Worm (Caenorhabditis elegans) whole organism, L3 larva: ENCODE measurements around the gene Y22D7AL.6.

ENCODE experiments used
- R02D3.7 ChIP-seq: fragments of 150-350 bp; optimal IDR thresholded peaks from 2 replicates; lab custom pipeline; 2014; ENCODE audit warnings: missing biosample characterization, missing genetic modification characterization
- ZK546.5 ChIP-seq: sonication (generic microtip); optimal IDR thresholded peaks from 2 replicates; lab custom pipeline; 2017; ENCODE audit warnings: missing biosample characterization, missing genetic modification characterization
- aly-2 ChIP-seq: fragments of 150-350 bp; optimal IDR thresholded peaks from 2 replicates; lab custom pipeline; 2014; ENCODE audit warnings: missing biosample characterization, missing genetic modification characterization
- ama-1 ChIP-seq: fragments of 150-350 bp; optimal IDR thresholded peaks from 2 replicates; lab custom pipeline; 2018
- ceh-16 ChIP-seq: sonication (generic microtip); optimal IDR thresholded peaks from 2 replicates; lab custom pipeline; 2017; ENCODE audit warnings: missing biosample characterization, missing genetic modification characterization
- ceh-28 ChIP-seq: fragments of 150-350 bp; optimal IDR thresholded peaks from 2 replicates; lab custom pipeline; 2014; ENCODE audit warnings: missing biosample characterization, missing genetic modification reagents, missing genetic modification characterization
- ceh-82 ChIP-seq: fragments of 150-350 bp; optimal IDR thresholded peaks from 2 replicates; lab custom pipeline; 2014; ENCODE audit warnings: missing biosample characterization, missing genetic modification characterization
- ceh-9 ChIP-seq: sonication (generic microtip); optimal IDR thresholded peaks from 2 replicates; lab custom pipeline; 2018; ENCODE audit warnings: missing biosample characterization, missing genetic modification characterization
- daf-12 ChIP-seq: fragments of 150-350 bp; optimal IDR thresholded peaks from 2 replicates; lab custom pipeline; 2014; ENCODE audit warnings: missing biosample characterization, missing genetic modification reagents, missing genetic modification characterization
- egl-27 ChIP-seq: sonication (generic microtip); optimal IDR thresholded peaks from 4 replicates; lab custom pipeline; 2017; ENCODE audit warnings: missing biosample characterization, missing genetic modification reagents, missing genetic modification characterization
- egl-5 ChIP-seq: fragments of 150-350 bp; optimal IDR thresholded peaks from 2 replicates; lab custom pipeline; 2017; ENCODE audit warnings: missing biosample characterization, missing genetic modification reagents, missing genetic modification characterization, inconsistent platforms
- elt-1 ChIP-seq: fragments of 150-350 bp; optimal IDR thresholded peaks from 2 replicates; lab custom pipeline; 2014; ENCODE audit warnings: missing biosample characterization, missing genetic modification characterization
- elt-2 ChIP-seq: sonication (generic microtip); optimal IDR thresholded peaks from 2 replicates; lab custom pipeline; 2016; ENCODE audit warnings: missing genetic modification reagents, mild to moderate bottlenecking, missing genetic modification characterization, missing compliant biosample characterization
- elt-3 ChIP-seq, 3 experiments: fragments of 150-350 bp in 1 of 3; sonication (generic microtip) in 2 of 3; optimal IDR thresholded peaks; 2 replicates in 2 of 3; 4 replicates in 1 of 3; lab custom pipeline; 2014 to 2017; ENCODE audit warnings: missing biosample characterization in 3 of 3, missing genetic modification characterization in 3 of 3
- eor-1 ChIP-seq, 2 experiments: fragments of 150-350 bp; optimal IDR thresholded peaks; 2 replicates each; lab custom pipeline; 2014 to 2018; ENCODE audit warnings: missing biosample characterization in 2 of 2, missing genetic modification characterization in 2 of 2
- fkh-10 ChIP-seq: sonication (generic microtip); optimal IDR thresholded peaks from 2 replicates; lab custom pipeline; 2017; ENCODE audit warnings: missing biosample characterization, missing genetic modification reagents, missing genetic modification characterization
- fkh-2 ChIP-seq: fragments of 150-350 bp; optimal IDR thresholded peaks from 2 replicates; lab custom pipeline; 2014; ENCODE audit warnings: missing biosample characterization, missing genetic modification reagents, missing genetic modification characterization
- fos-1 ChIP-seq: fragments of 150-350 bp; optimal IDR thresholded peaks from 2 replicates; lab custom pipeline; 2014; ENCODE audit warnings: missing biosample characterization, missing genetic modification characterization
- hmg-11 ChIP-seq: sonication (generic microtip); optimal IDR thresholded peaks from 2 replicates; lab custom pipeline; 2016; ENCODE audit warnings: missing genetic modification characterization, missing compliant biosample characterization
- jun-1 ChIP-seq: fragments of 150-350 bp; optimal IDR thresholded peaks from 2 replicates; lab custom pipeline; 2014; ENCODE audit warnings: missing biosample characterization, missing genetic modification reagents, missing genetic modification characterization
- lin-15B ChIP-seq: fragments of 150-350 bp; optimal IDR thresholded peaks from 2 replicates; lab custom pipeline; 2014; ENCODE audit warnings: missing biosample characterization, missing genetic modification characterization
- lin-39 ChIP-seq: fragments of 150-350 bp; optimal IDR thresholded peaks from 2 replicates; lab custom pipeline; 2018; ENCODE audit warnings: missing biosample characterization, missing genetic modification reagents, missing genetic modification characterization
- lsy-12 ChIP-seq: sonication (generic microtip); optimal IDR thresholded peaks from 2 replicates; lab custom pipeline; 2016; ENCODE audit warnings: mild to moderate bottlenecking, missing genetic modification characterization, missing compliant biosample characterization
- mdl-1 ChIP-seq: fragments of 150-350 bp; optimal IDR thresholded peaks from 2 replicates; lab custom pipeline; 2014; ENCODE audit warnings: missing biosample characterization, missing genetic modification characterization
- mml-1 ChIP-seq: fragments of 150-350 bp; sonication (generic microtip); optimal IDR thresholded peaks from 3 replicates; lab custom pipeline; 2014; ENCODE audit warnings: missing biosample characterization, missing genetic modification characterization
- nfya-1 ChIP-seq: sonication (generic microtip); optimal IDR thresholded peaks from 2 replicates; lab custom pipeline; 2017; ENCODE audit warnings: missing genetic modification characterization, mild to moderate bottlenecking, missing compliant biosample characterization, antibody characterized with exemption, moderate library complexity; ENCODE audit not compliant: insufficient read depth
- nhr-11 ChIP-seq: fragments of 150-350 bp; optimal IDR thresholded peaks from 2 replicates; lab custom pipeline; 2014; ENCODE audit warnings: missing biosample characterization, missing genetic modification characterization
- nhr-12 ChIP-seq: fragments of 150-350 bp; optimal IDR thresholded peaks from 2 replicates; lab custom pipeline; 2014; ENCODE audit warnings: missing biosample characterization, missing genetic modification characterization
- nhr-23 ChIP-seq: fragments of 150-350 bp; optimal IDR thresholded peaks from 2 replicates; lab custom pipeline; 2014; ENCODE audit warnings: missing biosample characterization, missing genetic modification reagents, missing genetic modification characterization
- nhr-237 ChIP-seq: fragments of 150-350 bp; optimal IDR thresholded peaks from 2 replicates; lab custom pipeline; 2014; ENCODE audit warnings: missing biosample characterization, missing genetic modification characterization
- nhr-25 ChIP-seq: sonication (generic microtip); optimal IDR thresholded peaks from 2 replicates; lab custom pipeline; 2017; ENCODE audit warnings: missing biosample characterization, missing genetic modification characterization
- nhr-28 ChIP-seq: fragments of 150-350 bp; optimal IDR thresholded peaks from 2 replicates; lab custom pipeline; 2014; ENCODE audit warnings: missing biosample characterization, missing genetic modification characterization
- nhr-43 ChIP-seq: sonication (generic microtip); optimal IDR thresholded peaks from 2 replicates; lab custom pipeline; 2016; ENCODE audit warnings: mild to moderate bottlenecking, missing genetic modification characterization, missing compliant biosample characterization; ENCODE audit not compliant: poor library complexity, severe bottlenecking
- nhr-67 ChIP-seq: fragments of 150-350 bp; optimal IDR thresholded peaks from 2 replicates; lab custom pipeline; 2014; ENCODE audit warnings: missing biosample characterization, missing genetic modification characterization
- nhr-76 ChIP-seq: fragments of 150-350 bp; sonication (generic microtip); optimal IDR thresholded peaks from 5 replicates; lab custom pipeline; 2014; ENCODE audit warnings: missing biosample characterization, missing genetic modification characterization
- nhr-77 ChIP-seq: fragments of 150-350 bp; optimal IDR thresholded peaks from 2 replicates; lab custom pipeline; 2014; ENCODE audit warnings: missing biosample characterization, missing genetic modification characterization
- pha-4 ChIP-seq: fragments of 150-350 bp; optimal IDR thresholded peaks from 2 replicates; lab custom pipeline; 2014; ENCODE audit warnings: missing biosample characterization, missing genetic modification reagents, missing genetic modification characterization
- pqm-1 ChIP-seq: fragments of 150-350 bp; optimal IDR thresholded peaks from 2 replicates; lab custom pipeline; 2017; ENCODE audit warnings: missing biosample characterization, missing genetic modification characterization, inconsistent platforms
- sea-2 ChIP-seq: fragments of 150-350 bp; sonication (generic microtip); optimal IDR thresholded peaks from 4 replicates; lab custom pipeline; 2014; ENCODE audit warnings: missing biosample characterization, missing genetic modification reagents, missing genetic modification characterization
- skn-1 ChIP-seq: fragments of 150-350 bp; optimal IDR thresholded peaks from 2 replicates; lab custom pipeline; 2014; ENCODE audit warnings: missing biosample characterization, missing genetic modification characterization
- snpc-4 ChIP-seq: fragments of 150-350 bp; optimal IDR thresholded peaks from 2 replicates; lab custom pipeline; 2014; ENCODE audit warnings: missing biosample characterization, missing genetic modification characterization
- tbx-2 ChIP-seq: sonication (generic microtip); optimal IDR thresholded peaks from 2 replicates; lab custom pipeline; 2016; ENCODE audit warnings: mild to moderate bottlenecking, missing genetic modification characterization, missing compliant biosample characterization
- unc-39 ChIP-seq: sonication (generic microtip); optimal IDR thresholded peaks from 4 replicates; lab custom pipeline; 2017; ENCODE audit warnings: missing biosample characterization, missing genetic modification characterization
- unc-62 ChIP-seq: fragments of 150-350 bp; sonication (generic microtip); optimal IDR thresholded peaks from 4 replicates; lab custom pipeline; 2014; ENCODE audit warnings: missing biosample characterization, missing genetic modification reagents, missing genetic modification characterization
- zag-1 ChIP-seq: fragments of 150-350 bp; optimal IDR thresholded peaks from 2 replicates; lab custom pipeline; 2014; ENCODE audit warnings: missing biosample characterization, missing genetic modification characterization
- ztf-11 ChIP-seq: fragments of 150-350 bp; optimal IDR thresholded peaks from 2 replicates; lab custom pipeline; 2014; ENCODE audit warnings: missing biosample characterization, missing genetic modification characterization
- ztf-4 ChIP-seq: fragments of 150-350 bp; optimal IDR thresholded peaks from 2 replicates; lab custom pipeline; 2014; ENCODE audit warnings: missing biosample characterization, missing genetic modification characterization

Y22D7AL.6 gene

DNA sequence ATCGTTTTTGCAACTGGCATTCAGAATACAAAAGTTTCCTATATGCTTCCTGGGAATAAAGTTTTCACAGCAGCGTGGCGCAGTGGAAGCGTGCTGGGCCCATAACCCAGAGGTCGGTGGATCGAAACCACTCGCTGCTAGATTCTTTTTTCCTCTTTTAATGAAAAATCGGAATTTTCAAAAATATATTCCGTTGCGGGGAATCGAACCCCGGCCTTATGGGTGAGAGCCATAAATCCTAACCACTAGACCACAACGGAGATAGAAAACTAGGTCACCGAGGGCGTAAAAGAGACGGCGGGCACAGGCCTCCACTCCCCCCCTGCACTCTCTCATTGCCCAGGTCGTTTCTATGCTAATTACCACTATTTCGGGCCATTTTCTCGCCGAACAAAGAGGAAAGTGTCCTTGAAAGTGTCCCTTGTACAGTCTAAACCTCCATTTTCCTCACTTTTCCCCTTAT is at the start of gene Y22D7AL.6:
TSS of gene Y22D7AL.6 (plus strand) at position 413 of the 463 bp plus-strand sequence.
- no peak for TF ChIP-seq fkh-10 (GFP tag; lab: Kevin White, UChicago)
- TF ChIP-seq nhr-25 (tag; lab: Kevin White, UChicago), result peak; percentile 43
- no peak for TF ChIP-seq elt-1
- TF ChIP-seq jun-1, result no peak
- no peak for TF ChIP-seq pha-4
- no peak for TF ChIP-seq R02D3.7 (tag; lab: Kevin White, UChicago)
- TF ChIP-seq ZK546.5 (tag; lab: Kevin White, UChicago), result no peak
- peak; percentile 33 for TF ChIP-seq nhr-23
- TF ChIP-seq nhr-77 (tag; lab: Kevin White, UChicago), result peak; percentile 8
- no peak for TF ChIP-seq tbx-2 (tag; lab: Kevin White, UChicago)
- TF ChIP-seq ceh-28 (tag; lab: Kevin White, UChicago), result no peak
- no peak for TF ChIP-seq unc-39 (tag; lab: Kevin White, UChicago)
- no peak for TF ChIP-seq nhr-28 (tag; lab: Kevin White, UChicago)
- TF ChIP-seq skn-1, result no peak
- no peak for TF ChIP-seq mdl-1 (tag; lab: Kevin White, UChicago)
- TF ChIP-seq ceh-82 (tag; lab: Kevin White, UChicago), result no peak
- TF ChIP-seq daf-12 (tag; lab: Kevin White, UChicago), result no peak
- TF ChIP-seq elt-3 (tag; optimal IDR thresholded peaks at IDR 0.05; lab: Kevin White, UChicago), result no peak
- peak; percentile 2 for TF ChIP-seq lin-15B (tag; lab: Kevin White, UChicago)
- no peak for TF ChIP-seq nhr-67 (tag; lab: Kevin White, UChicago)
- peak; percentile 58 for TF ChIP-seq lsy-12 (tag; lab: Kevin White, UChicago)
- no peak for TF ChIP-seq pqm-1
- TF ChIP-seq nhr-12 (tag; lab: Kevin White, UChicago), result no peak
- TF ChIP-seq lin-39 (tag; lab: Kevin White, UChicago), result no peak
- no peak for TF ChIP-seq ceh-16 (tag; lab: Kevin White, UChicago)
- peak; percentile 37 for TF ChIP-seq nhr-43 (tag; lab: Kevin White, UChicago)
- TF ChIP-seq hmg-11 (tag; lab: Kevin White, UChicago), result peak; percentile 45
- no peak for TF ChIP-seq nhr-11 (tag; lab: Kevin White, UChicago)
- TF ChIP-seq egl-5, result no peak
- TF ChIP-seq aly-2 (tag; lab: Kevin White, UChicago), result no peak
- TF ChIP-seq ceh-9 (tag; lab: Kevin White, UChicago), result no peak
- no peak for TF ChIP-seq snpc-4
- TF ChIP-seq zag-1, result no peak
- no peak for TF ChIP-seq ztf-4 (tag; lab: Kevin White, UChicago)
- TF ChIP-seq ztf-11 (tag; lab: Kevin White, UChicago), result no peak
- no peak for TF ChIP-seq mml-1 (tag; lab: Kevin White, UChicago)
- peak; percentile 28 for TF ChIP-seq egl-27 (tag; lab: Kevin White, UChicago)
- no peak for TF ChIP-seq ama-1 (lab: Kevin White, UChicago)
- TF ChIP-seq elt-2 (tag; lab: Kevin White, UChicago), result peak; percentile 37
- TF ChIP-seq unc-62, result no peak
- TF ChIP-seq fos-1 (tag; lab: Kevin White, UChicago), result no peak
- no peak for TF ChIP-seq eor-1 (tag; optimal IDR thresholded peaks at IDR 0.05; lab: Kevin White, UChicago)
- peak; percentile 32 for TF ChIP-seq nfya-1 (tag; lab: Kevin White, UChicago)
- no peak for TF ChIP-seq nhr-237 (tag; lab: Kevin White, UChicago)
- TF ChIP-seq sea-2, result no peak
- TF ChIP-seq fkh-2 (tag; lab: Kevin White, UChicago), result no peak
- TF ChIP-seq nhr-76 (tag; lab: Kevin White, UChicago), result no peak
